Worm (Caenorhabditis elegans): ENCODE data around the gene nhr-129.

nhr-129 gene

DNA sequence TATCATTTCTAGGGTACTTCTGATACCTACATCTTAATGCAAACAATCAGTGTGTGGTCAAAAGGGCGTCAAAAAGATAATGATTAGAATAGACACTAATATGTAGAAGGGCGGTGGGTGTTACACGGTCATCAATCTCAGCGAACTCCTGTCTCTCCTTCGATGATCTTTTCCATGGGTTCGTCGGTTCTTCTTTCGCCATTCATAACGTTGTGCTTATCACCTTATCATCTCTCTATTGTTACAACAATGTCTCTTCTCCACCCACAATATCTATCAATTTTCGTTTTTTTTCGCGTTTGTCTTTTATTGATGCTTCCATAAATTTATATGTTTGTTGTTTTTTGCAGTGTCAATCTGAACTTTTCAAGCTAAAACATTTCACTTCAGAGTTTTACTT lies 29.4 kb downstream of the nhr-129 start, which contains the start of gene ceh-79:
Gene ceh-79 (plus strand): TSS at position 391 of the 400 bp plus-strand sequence.
- no peak for TF ChIP-seq ref-1 (GFP tag; conservative IDR thresholded peaks at IDR 0.05)
- no peak for TF ChIP-seq T22C8.4 (GFP tag; IDR thresholded peaks at IDR 0.05)
- TF ChIP-seq klf-2 (GFP tag; conservative IDR thresholded peaks at IDR 0.05), result no peak
- TF ChIP-seq cog-1 (tag; optimal IDR thresholded peaks at IDR 0.05), result no peak
- no peak for TF ChIP-seq ztf-23 (GFP tag; IDR thresholded peaks at IDR 0.05)
- TF ChIP-seq ztf-29 (GFP tag; IDR thresholded peaks at IDR 0.05), result no peak
- TF ChIP-seq med-1 (GFP tag; optimal IDR thresholded peaks at IDR 0.05; ENCODE audit: insufficient read depth), result no peak
- no peak for TF ChIP-seq flt-1 (GFP tag; IDR thresholded peaks at IDR 0.05)
- TF ChIP-seq tab-1 (GFP tag; IDR thresholded peaks at IDR 0.05), result no peak

DNA sequence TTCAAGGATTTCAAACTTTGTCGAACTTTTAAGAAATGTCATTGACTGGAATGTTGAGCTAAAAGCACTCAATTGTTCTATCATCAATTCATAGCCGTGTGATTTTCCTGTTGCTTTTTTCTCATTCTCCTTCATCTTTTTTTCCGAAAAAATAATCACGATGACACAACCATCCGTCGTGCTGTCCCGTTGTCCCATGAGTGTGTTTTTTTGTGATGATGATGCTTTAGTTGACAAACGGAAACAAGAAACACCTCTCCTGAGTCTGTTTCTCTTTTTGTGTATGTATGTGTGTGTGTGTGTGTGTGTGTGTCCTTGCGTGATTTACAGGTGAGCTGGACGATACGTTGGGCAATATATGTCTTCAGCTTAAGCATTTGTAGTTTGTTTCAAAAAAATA lies 30.3 kb downstream of the nhr-129 start:
- TF ChIP-seq ztf-23 (GFP tag; IDR thresholded peaks at IDR 0.05), result no peak
- no peak for TF ChIP-seq med-1 (GFP tag; optimal IDR thresholded peaks at IDR 0.05; ENCODE audit: insufficient read depth)
- no peak for TF ChIP-seq ref-1 (GFP tag; conservative IDR thresholded peaks at IDR 0.05)
- no peak for TF ChIP-seq flt-1 (GFP tag; IDR thresholded peaks at IDR 0.05)
- TF ChIP-seq T22C8.4 (GFP tag; IDR thresholded peaks at IDR 0.05), result no peak
- TF ChIP-seq cog-1 (tag; optimal IDR thresholded peaks at IDR 0.05), result no peak
- no peak for TF ChIP-seq ztf-29 (GFP tag; IDR thresholded peaks at IDR 0.05)
- TF ChIP-seq tab-1 (GFP tag; IDR thresholded peaks at IDR 0.05), result no peak
- no peak for TF ChIP-seq klf-2 (GFP tag; conservative IDR thresholded peaks at IDR 0.05)

DNA sequence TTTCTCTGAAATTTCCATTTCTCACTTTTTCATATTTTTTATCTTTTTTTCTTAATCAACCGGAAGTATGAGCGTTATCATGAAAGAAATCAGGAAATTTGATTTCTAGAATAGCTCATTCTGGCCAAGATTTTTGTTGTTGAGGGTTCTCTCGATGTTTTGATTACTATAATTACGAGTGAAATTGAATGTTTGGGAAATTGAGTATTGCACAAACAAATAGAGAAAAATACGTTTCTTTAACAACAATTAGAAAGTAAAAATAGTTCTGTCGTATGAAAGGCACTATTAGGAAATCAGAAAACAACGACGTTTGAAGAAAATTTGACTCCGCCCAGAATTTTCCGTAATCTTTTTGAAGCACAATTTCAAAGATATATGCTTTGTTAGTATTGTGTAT lies 31.4 kb downstream of the nhr-129 start:
- no peak for TF ChIP-seq ztf-29 (GFP tag; IDR thresholded peaks at IDR 0.05)
- TF ChIP-seq tab-1 (GFP tag; IDR thresholded peaks at IDR 0.05), result no peak
- no peak for TF ChIP-seq klf-2 (GFP tag; conservative IDR thresholded peaks at IDR 0.05)
- TF ChIP-seq flt-1 (GFP tag; IDR thresholded peaks at IDR 0.05), result no peak
- no peak for TF ChIP-seq cog-1 (tag; optimal IDR thresholded peaks at IDR 0.05)
- TF ChIP-seq med-1 (GFP tag; optimal IDR thresholded peaks at IDR 0.05; ENCODE audit: insufficient read depth), result no peak
- no peak for TF ChIP-seq ref-1 (GFP tag; conservative IDR thresholded peaks at IDR 0.05)
- no peak for TF ChIP-seq T22C8.4 (GFP tag; IDR thresholded peaks at IDR 0.05)
- no peak for TF ChIP-seq ztf-23 (GFP tag; IDR thresholded peaks at IDR 0.05)

DNA sequence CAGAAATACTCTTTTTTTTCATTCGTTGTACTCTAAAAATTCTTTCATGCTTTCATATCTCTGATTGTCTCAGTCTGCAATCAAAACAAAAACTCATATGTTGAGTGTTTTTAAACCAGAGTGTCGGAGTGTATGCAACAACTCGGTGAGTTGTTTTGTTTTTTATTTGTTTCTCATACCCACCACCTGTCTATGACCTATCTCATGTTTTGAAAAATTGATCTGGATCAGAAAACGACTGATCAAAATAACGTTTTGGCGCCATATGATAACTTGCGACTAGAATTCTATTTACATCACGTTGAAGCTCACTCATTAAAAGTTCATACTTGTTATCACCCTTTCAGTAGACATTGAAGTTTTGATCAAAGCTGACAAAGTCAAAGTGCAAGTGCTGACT lies 32.1 kb downstream of the nhr-129 start:
- TF ChIP-seq klf-2 (GFP tag; conservative IDR thresholded peaks at IDR 0.05), result no peak
- no peak for TF ChIP-seq cog-1 (tag; optimal IDR thresholded peaks at IDR 0.05)
- no peak for TF ChIP-seq med-1 (GFP tag; optimal IDR thresholded peaks at IDR 0.05; ENCODE audit: insufficient read depth)
- TF ChIP-seq ztf-29 (GFP tag; IDR thresholded peaks at IDR 0.05), result no peak
- TF ChIP-seq ztf-23 (GFP tag; IDR thresholded peaks at IDR 0.05), result no peak
- no peak for TF ChIP-seq ref-1 (GFP tag; conservative IDR thresholded peaks at IDR 0.05)
- no peak for TF ChIP-seq tab-1 (GFP tag; IDR thresholded peaks at IDR 0.05)
- TF ChIP-seq T22C8.4 (GFP tag; IDR thresholded peaks at IDR 0.05), result no peak
- TF ChIP-seq flt-1 (GFP tag; IDR thresholded peaks at IDR 0.05), result no peak

DNA sequence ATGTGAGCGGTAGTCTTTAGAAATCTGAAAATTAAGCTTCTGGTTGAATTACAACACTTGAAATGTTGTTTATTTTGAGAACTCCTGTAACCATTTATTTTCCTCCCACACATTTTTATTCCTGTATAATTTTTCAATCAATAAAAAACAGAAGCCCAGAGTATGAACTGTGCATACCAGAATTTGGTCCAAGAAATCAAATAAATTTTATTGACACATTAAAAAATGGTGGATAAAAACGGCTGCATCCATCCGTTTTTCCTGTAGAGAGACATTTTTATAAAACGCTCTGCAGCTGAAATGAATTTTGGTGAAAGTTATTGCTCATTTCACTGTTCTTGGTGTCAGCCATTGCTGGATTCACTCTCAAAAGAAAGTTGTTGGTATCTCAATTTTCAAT lies 33.6 kb downstream of the nhr-129 start, which contains the start of gene C26E1.1:
Gene C26E1.1 (plus strand): TSS at position 301 of the 400 bp plus-strand sequence.
- no peak for TF ChIP-seq flt-1 (GFP tag; IDR thresholded peaks at IDR 0.05)
- TF ChIP-seq T22C8.4 (GFP tag; IDR thresholded peaks at IDR 0.05), result no peak
- no peak for TF ChIP-seq cog-1 (tag; optimal IDR thresholded peaks at IDR 0.05)
- no peak for TF ChIP-seq med-1 (GFP tag; optimal IDR thresholded peaks at IDR 0.05; ENCODE audit: insufficient read depth)
- no peak for TF ChIP-seq ref-1 (GFP tag; conservative IDR thresholded peaks at IDR 0.05)
- no peak for TF ChIP-seq klf-2 (GFP tag; conservative IDR thresholded peaks at IDR 0.05)
- TF ChIP-seq ztf-29 (GFP tag; IDR thresholded peaks at IDR 0.05), result no peak
- TF ChIP-seq tab-1 (GFP tag; IDR thresholded peaks at IDR 0.05), result no peak

DNA sequence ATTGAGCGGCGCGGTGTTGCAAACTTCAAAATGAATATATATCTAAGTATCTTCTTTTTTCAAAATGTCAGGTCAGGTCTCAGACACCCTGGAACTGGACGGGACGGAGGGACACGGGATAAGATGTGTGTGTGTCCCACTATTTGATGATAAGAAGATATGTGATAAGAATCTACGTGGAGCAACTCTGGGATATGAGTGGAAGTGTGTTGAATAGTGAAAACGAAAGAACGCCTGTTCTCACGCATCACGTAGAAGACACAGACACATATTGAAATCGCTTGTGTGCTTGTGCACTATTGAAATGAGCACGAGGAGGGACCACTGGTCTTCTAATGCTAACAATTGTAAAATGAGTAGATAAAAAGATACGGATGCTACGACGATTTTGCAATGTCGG lies 35.0 kb downstream of the nhr-129 start, which contains the start of gene uig-1:
Gene uig-1 (minus strand): TSS at position 120 of the 400 bp plus-strand sequence.
- no peak for TF ChIP-seq flt-1 (GFP tag; IDR thresholded peaks at IDR 0.05)
- TF ChIP-seq ref-1 (GFP tag; conservative IDR thresholded peaks at IDR 0.05), result no peak
- no peak for TF ChIP-seq T22C8.4 (GFP tag; IDR thresholded peaks at IDR 0.05)
- TF ChIP-seq cog-1 (tag; optimal IDR thresholded peaks at IDR 0.05), result no peak

DNA sequence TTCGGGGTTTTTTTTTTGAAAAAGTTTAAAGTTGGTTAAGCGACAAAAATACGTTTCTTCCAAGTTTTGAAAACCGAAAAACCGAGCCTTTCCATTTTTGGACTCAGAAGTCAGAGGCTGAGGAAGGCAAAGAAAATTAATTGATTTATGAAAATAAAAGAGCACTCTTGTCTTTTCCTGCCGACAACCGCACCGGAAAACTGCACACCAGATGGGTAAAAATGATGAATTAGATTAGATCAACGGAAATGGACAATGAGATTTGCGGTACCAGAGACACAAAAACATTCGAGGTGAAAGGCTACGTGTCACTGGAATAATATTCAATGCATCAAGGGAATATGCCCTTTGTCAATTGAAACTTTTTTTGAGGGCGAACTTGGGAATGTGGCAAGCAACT lies 36.3 kb downstream of the nhr-129 start:
- no peak for TF ChIP-seq klf-2 (GFP tag; conservative IDR thresholded peaks at IDR 0.05)

DNA sequence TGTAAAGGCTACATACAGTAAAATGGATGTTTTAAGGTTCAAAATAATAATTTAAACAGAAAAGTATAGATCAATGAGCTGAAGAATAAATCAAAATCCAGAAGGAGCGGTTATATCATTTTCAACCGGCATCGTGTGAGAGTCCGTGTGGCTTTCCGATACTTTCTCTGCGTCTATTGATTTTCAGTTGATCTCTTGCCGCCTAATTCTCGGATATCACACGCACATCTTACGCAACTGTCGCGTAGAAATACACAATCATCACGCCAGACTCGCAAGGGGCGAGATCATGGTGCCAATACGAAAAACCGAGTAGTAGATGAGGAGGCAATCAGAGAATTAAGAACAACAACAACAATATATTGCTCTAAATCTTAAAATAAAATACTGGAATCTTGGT lies 41.9 kb downstream of the nhr-129 start:
- no peak for TF ChIP-seq ztf-29 (GFP tag; IDR thresholded peaks at IDR 0.05)
- TF ChIP-seq flt-1 (GFP tag; IDR thresholded peaks at IDR 0.05), result no peak
- no peak for TF ChIP-seq T22C8.4 (GFP tag; IDR thresholded peaks at IDR 0.05)
- no peak for TF ChIP-seq tab-1 (GFP tag; IDR thresholded peaks at IDR 0.05)
- TF ChIP-seq med-1 (GFP tag; optimal IDR thresholded peaks at IDR 0.05; ENCODE audit: insufficient read depth), result no peak
- TF ChIP-seq ref-1 (GFP tag; conservative IDR thresholded peaks at IDR 0.05), result no peak
- no peak for TF ChIP-seq cog-1 (tag; optimal IDR thresholded peaks at IDR 0.05)
- TF ChIP-seq ztf-23 (GFP tag; IDR thresholded peaks at IDR 0.05), result no peak
- TF ChIP-seq klf-2 (GFP tag; conservative IDR thresholded peaks at IDR 0.05), result no peak

DNA sequence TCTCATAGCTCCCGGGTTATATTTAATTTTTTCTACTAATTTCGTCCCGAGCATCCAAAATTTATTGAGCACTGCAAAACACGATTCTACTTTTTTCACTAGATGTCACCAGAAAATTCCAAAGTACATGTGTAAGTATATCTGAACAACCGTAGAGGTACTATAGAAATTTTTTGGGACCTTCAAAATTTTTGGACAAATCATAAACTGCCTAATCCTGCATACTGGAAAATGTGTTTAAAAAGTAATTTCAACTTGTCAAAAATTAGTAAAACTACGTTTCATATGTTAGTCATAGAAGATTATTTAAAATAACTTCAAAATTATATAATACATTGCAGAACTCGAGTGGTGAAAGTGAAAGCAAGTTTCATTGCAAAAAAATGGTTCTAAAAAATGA lies 44.3 kb downstream of the nhr-129 start:
- TF ChIP-seq ztf-23 (GFP tag; IDR thresholded peaks at IDR 0.05), result no peak
- TF ChIP-seq tab-1 (GFP tag; IDR thresholded peaks at IDR 0.05), result no peak
- TF ChIP-seq flt-1 (GFP tag; IDR thresholded peaks at IDR 0.05), result no peak
- no peak for TF ChIP-seq T22C8.4 (GFP tag; IDR thresholded peaks at IDR 0.05)
- no peak for TF ChIP-seq ztf-29 (GFP tag; IDR thresholded peaks at IDR 0.05)
- TF ChIP-seq klf-2 (GFP tag; conservative IDR thresholded peaks at IDR 0.05), result no peak
- TF ChIP-seq med-1 (GFP tag; optimal IDR thresholded peaks at IDR 0.05; ENCODE audit: insufficient read depth), result no peak
- TF ChIP-seq cog-1 (tag; optimal IDR thresholded peaks at IDR 0.05), result no peak
- TF ChIP-seq ref-1 (GFP tag; conservative IDR thresholded peaks at IDR 0.05), result no peak

DNA sequence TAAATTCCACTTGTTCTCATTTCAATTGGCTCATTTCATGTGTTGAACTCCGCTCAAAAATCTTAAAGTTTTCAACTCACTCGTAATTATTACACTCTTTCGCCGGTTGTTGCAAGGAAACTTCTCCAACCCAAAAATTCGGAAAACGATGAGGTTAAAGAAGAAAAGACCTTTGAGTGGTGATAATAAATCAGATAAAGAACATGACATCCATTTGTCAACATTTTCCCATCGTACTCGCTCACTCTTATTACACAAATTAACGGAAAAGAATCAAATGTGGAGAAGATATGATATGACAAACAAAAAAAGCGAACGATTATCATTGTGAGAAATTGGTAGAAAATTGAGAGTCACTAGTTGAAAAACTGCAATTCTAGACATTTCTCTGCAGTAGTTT lies 45.5 kb downstream of the nhr-129 start:
- TF ChIP-seq ztf-23 (GFP tag; IDR thresholded peaks at IDR 0.05) (no peak), med-1 (GFP tag; optimal IDR thresholded peaks at IDR 0.05; ENCODE audit: insufficient read depth) (no peak)
